Fruit fly (Drosophila melanogaster) whole organism, embryonic: ENCODE results near the gene Cpr5C.

ENCODE experiments used
- Abd-B ChIP-seq: fragments of 200-800 bp; sonication (Bioruptor generic); optimal IDR thresholded peaks from 2 replicates; lab custom pipeline; 2018; ENCODE audit warnings: missing biosample characterization, mild to moderate bottlenecking, missing genetic modification characterization, moderate library complexity
- CG10147 ChIP-seq: fragments of 200-800 bp; sonication (Bioruptor generic); optimal IDR thresholded peaks from 2 replicates; lab custom pipeline; 2019; ENCODE audit warnings: missing biosample characterization, mild to moderate bottlenecking, missing genetic modification characterization, moderate library complexity
- CG12071 ChIP-seq: fragments of 200-800 bp; sonication (Bioruptor generic); optimal IDR thresholded peaks from 3 replicates; lab custom pipeline; 2018; ENCODE audit warnings: missing biosample characterization, mild to moderate bottlenecking, missing genetic modification characterization
- CG12219 ChIP-seq: fragments of 200-800 bp; sonication (Bioruptor generic); optimal IDR thresholded peaks from 3 replicates; lab custom pipeline; 2018; ENCODE audit warnings: missing biosample characterization, mild to moderate bottlenecking, missing genetic modification characterization
- CG12744 ChIP-seq: fragments of 200-800 bp; sonication (Bioruptor generic); optimal IDR thresholded peaks from 2 replicates; lab custom pipeline; 2016; ENCODE audit warnings: missing biosample characterization, missing genetic modification characterization
- CG12769 ChIP-seq: fragments of 200-800 bp; sonication (Bioruptor generic); optimal IDR thresholded peaks from 2 replicates; lab custom pipeline; 2019; ENCODE audit warnings: missing biosample characterization, mild to moderate bottlenecking, missing genetic modification characterization, moderate library complexity
- CG14014 ChIP-seq: fragments of 200-800 bp; sonication (Bioruptor generic); IDR thresholded peaks from 2 replicates; pipeline ENCODE4 v1.3.6; 2022; ENCODE audit warnings: missing biosample characterization, missing genetic modification characterization
- CG14441 ChIP-seq: fragments of 200-800 bp; sonication (Bioruptor generic); IDR thresholded peaks from 2 replicates; pipeline ENCODE4 v1.3.6; 2022; ENCODE audit warnings: missing biosample characterization, missing genetic modification characterization
- CG17359 ChIP-seq: fragments of 200-800 bp; sonication (Bioruptor generic); optimal IDR thresholded peaks from 3 replicates; lab custom pipeline; 2018; ENCODE audit warnings: missing biosample characterization, mild to moderate bottlenecking, missing genetic modification characterization, moderate library complexity
- CG18619 ChIP-seq: fragments of 200-800 bp; sonication (Bioruptor generic); optimal IDR thresholded peaks from 3 replicates; lab custom pipeline; 2017; ENCODE audit warnings: missing biosample characterization, mild to moderate bottlenecking, missing genetic modification characterization
- CG2116 ChIP-seq: fragments of 200-800 bp; sonication (Bioruptor generic); optimal IDR thresholded peaks from 3 replicates; lab custom pipeline; 2018; ENCODE audit warnings: missing biosample characterization, mild to moderate bottlenecking, missing genetic modification characterization
- CG2199 ChIP-seq: fragments of 200-800 bp; sonication (Bioruptor generic); IDR thresholded peaks from 3 replicates; pipeline ENCODE4 v1.3.6; 2022; ENCODE audit warnings: missing biosample characterization, missing genetic modification characterization
- CG30020 ChIP-seq: fragments of 200-800 bp; optimal IDR thresholded peaks from 2 replicates; lab custom pipeline; 2019; ENCODE audit warnings: missing biosample characterization, mild to moderate bottlenecking, missing genetic modification characterization, moderate library complexity
- CG3995 ChIP-seq: fragments of 200-800 bp; sonication (Bioruptor generic); optimal IDR thresholded peaks from 3 replicates; lab custom pipeline; 2016; ENCODE audit warnings: missing biosample characterization, missing genetic modification characterization
- CG4854 ChIP-seq: fragments of 200-800 bp; sonication (Bioruptor generic); optimal IDR thresholded peaks from 2 replicates; lab custom pipeline; 2016; ENCODE audit warnings: missing biosample characterization, missing genetic modification characterization, inconsistent platforms
- CG5953 ChIP-seq: fragments of 200-800 bp; sonication (Bioruptor generic); IDR thresholded peaks from 2 replicates; pipeline ENCODE4 v1.3.6; 2022; ENCODE audit warnings: missing biosample characterization, missing genetic modification characterization
- CG7987 ChIP-seq: fragments of 200-800 bp; sonication (Bioruptor generic); optimal IDR thresholded peaks from 2 replicates; lab custom pipeline; 2018; ENCODE audit warnings: missing biosample characterization, mild to moderate bottlenecking, missing genetic modification characterization, moderate library complexity
- CG8388 ChIP-seq: fragments of 200-800 bp; sonication (Bioruptor generic); optimal IDR thresholded peaks from 2 replicates; lab custom pipeline; 2019; ENCODE audit warnings: missing biosample characterization, mild to moderate bottlenecking, missing genetic modification characterization, moderate library complexity
- CG9215 ChIP-seq: fragments of 200-800 bp; sonication (Bioruptor generic); IDR thresholded peaks from 2 replicates; pipeline ENCODE4 v1.3.6; 2022; ENCODE audit warnings: missing biosample characterization, missing genetic modification characterization
- Chrac-16 ChIP-seq: fragments of 200-800 bp; sonication (Bioruptor generic); optimal IDR thresholded peaks from 3 replicates; lab custom pipeline; 2016; ENCODE audit warnings: missing biosample characterization, missing genetic modification characterization
- CrebB ChIP-seq: fragments of 200-800 bp; sonication (Bioruptor generic); optimal IDR thresholded peaks from 3 replicates; lab custom pipeline; 2018; ENCODE audit warnings: missing biosample characterization, mild to moderate bottlenecking, missing genetic modification characterization
- Dll ChIP-seq: fragments of 200-800 bp; sonication (Bioruptor generic); IDR thresholded peaks from 4 replicates; pipeline ENCODE4 v1.3.6; 2022; ENCODE audit warnings: missing biosample characterization, missing genetic modification characterization; ENCODE audit not compliant: partially characterized antibody
- Doc3 ChIP-seq: fragments of 200-800 bp; sonication (Bioruptor generic); IDR thresholded peaks from 3 replicates; pipeline ENCODE4 v1.3.6; 2022; ENCODE audit warnings: missing biosample characterization, missing genetic modification characterization; ENCODE audit not compliant: partially characterized antibody
- Dp ChIP-seq: fragments of 200-800 bp; sonication (Bioruptor generic); optimal IDR thresholded peaks from 2 replicates; lab custom pipeline; 2018; ENCODE audit warnings: missing biosample characterization, mild to moderate bottlenecking, missing genetic modification characterization, moderate library complexity
- Gug ChIP-seq: fragments of 200-800 bp; sonication (Bioruptor generic); IDR thresholded peaks from 4 replicates; pipeline ENCODE4 v1.3.6; 2022; ENCODE audit warnings: missing biosample characterization, missing genetic modification characterization
- Lpt ChIP-seq: fragments of >200 bp; optimal IDR thresholded peaks from 2 replicates; lab custom pipeline; 2018; ENCODE audit warnings: missing biosample characterization, missing genetic modification characterization
- NK7.1 ChIP-seq: fragments of 200-800 bp; sonication (Bioruptor generic); optimal IDR thresholded peaks from 3 replicates; lab custom pipeline; 2016; ENCODE audit warnings: missing biosample characterization, missing genetic modification characterization
- Nf-YB ChIP-seq: fragments of 200-800 bp; sonication (Bioruptor generic); optimal IDR thresholded peaks from 3 replicates; lab custom pipeline; 2019; ENCODE audit warnings: missing biosample characterization, mild to moderate bottlenecking, missing genetic modification characterization, moderate library complexity
- Poxn ChIP-seq: fragments of 200-800 bp; sonication (Bioruptor generic); IDR thresholded peaks from 2 replicates; pipeline ENCODE4 v1.3.6; 2022; ENCODE audit warnings: missing biosample characterization, missing genetic modification characterization
- Ptx1 ChIP-seq: fragments of 200-800 bp; sonication (Bioruptor generic); IDR thresholded peaks from 2 replicates; pipeline ENCODE4 v1.3.6; 2022; ENCODE audit warnings: missing biosample characterization, missing genetic modification characterization
- Scr ChIP-seq: fragments of 200-800 bp; sonication (Bioruptor generic); IDR thresholded peaks from 2 replicates; pipeline ENCODE4 v1.3.6; 2022; ENCODE audit warnings: missing biosample characterization, missing genetic modification characterization; ENCODE audit not compliant: partially characterized antibody
- Sox100B ChIP-seq: fragments of 200-800 bp; sonication (Bioruptor generic); optimal IDR thresholded peaks from 3 replicates; lab custom pipeline; 2018; ENCODE audit warnings: missing biosample characterization, mild to moderate bottlenecking, missing genetic modification characterization
- Sox102F ChIP-seq: fragments of 200-800 bp; sonication (Bioruptor generic); optimal IDR thresholded peaks from 2 replicates; lab custom pipeline; 2018; ENCODE audit warnings: missing biosample characterization, mild to moderate bottlenecking, missing genetic modification characterization, moderate library complexity
- ac ChIP-seq: fragments of 200-800 bp; sonication (Bioruptor generic); optimal IDR thresholded peaks from 3 replicates; lab custom pipeline; 2017; ENCODE audit warnings: missing biosample characterization, mild to moderate bottlenecking, missing genetic modification characterization
- cg ChIP-seq: fragments of 200-800 bp; sonication (Bioruptor generic); optimal IDR thresholded peaks from 3 replicates; lab custom pipeline; 2019; ENCODE audit warnings: missing biosample characterization, mild to moderate bottlenecking, missing genetic modification characterization, moderate library complexity
- ci ChIP-seq: fragments of 200-800 bp; sonication (Bioruptor generic); IDR thresholded peaks from 3 replicates; pipeline ENCODE4 v1.3.6; 2022; ENCODE audit warnings: missing biosample characterization, missing genetic modification characterization
- danr ChIP-seq: fragments of 200-800 bp; sonication (Bioruptor generic); IDR thresholded peaks from 2 replicates; pipeline ENCODE4 v1.3.6; 2022; ENCODE audit warnings: missing biosample characterization, missing genetic modification characterization
- dmrt99B ChIP-seq: fragments of 200-800 bp; sonication (Bioruptor generic); optimal IDR thresholded peaks from 2 replicates; lab custom pipeline; 2018; ENCODE audit warnings: missing biosample characterization, mild to moderate bottlenecking, missing genetic modification characterization, moderate library complexity
- esg ChIP-seq: fragments of 200-800 bp; sonication (Bioruptor generic); conservative IDR thresholded peaks from 2 replicates; pipeline ENCODE4 v1.3.6; 2022; ENCODE audit warnings: missing biosample characterization, missing genetic modification characterization
- hb ChIP-seq: fragments of 200-800 bp; sonication (Bioruptor generic); IDR thresholded peaks from 3 replicates; pipeline ENCODE4 v1.3.6; 2022; ENCODE audit warnings: missing biosample characterization, missing genetic modification characterization; ENCODE audit not compliant: partially characterized antibody
- lmd ChIP-seq: fragments of 200-800 bp; sonication (Bioruptor generic); IDR thresholded peaks from 2 replicates; pipeline ENCODE4 v1.3.6; 2022; ENCODE audit warnings: missing biosample characterization, missing genetic modification characterization
- nmo ChIP-seq: fragments of 200-800 bp; sonication (Bioruptor generic); optimal IDR thresholded peaks from 2 replicates; lab custom pipeline; 2018; ENCODE audit warnings: missing biosample characterization, mild to moderate bottlenecking, missing genetic modification characterization, moderate library complexity
- oc ChIP-seq: fragments of 200-800 bp; sonication (Bioruptor generic); optimal IDR thresholded peaks from 2 replicates; lab custom pipeline; 2018; ENCODE audit warnings: missing biosample characterization, mild to moderate bottlenecking, missing genetic modification characterization, moderate library complexity
- onecut ChIP-seq: fragments of 200-800 bp; sonication (Bioruptor generic); IDR thresholded peaks from 2 replicates; pipeline ENCODE4 v1.3.6; 2022; ENCODE audit warnings: missing biosample characterization, missing genetic modification characterization
- otp ChIP-seq: fragments of 200-800 bp; sonication (Bioruptor generic); IDR thresholded peaks from 3 replicates; pipeline ENCODE4, ENCODE4 v1.3.6; 2022; ENCODE audit warnings: missing biosample characterization, missing genetic modification characterization
- sens ChIP-seq: fragments of 200-800 bp; sonication (Bioruptor generic); peaks from one replicate; lab custom pipeline; 2016; ENCODE audit warnings: missing biosample characterization, missing genetic modification characterization
- sim ChIP-seq: fragments of 200-800 bp; sonication (Bioruptor generic); IDR thresholded peaks from 2 replicates; pipeline ENCODE4 v1.3.6; 2022; ENCODE audit warnings: missing biosample characterization, missing genetic modification characterization
- tgo ChIP-seq: fragments of 200-800 bp; sonication (Bioruptor generic); IDR thresholded peaks from 3 replicates; pipeline ENCODE4 v1.3.6; 2022; ENCODE audit warnings: missing biosample characterization, missing genetic modification characterization
- tll ChIP-seq, 2 experiments: fragments of 200-800 bp in 1 of 2; fragments of >200 bp in 1 of 2; sonication (Bioruptor generic) in 1 of 2; optimal IDR thresholded peaks; 2 replicates each; lab custom pipeline; 2017 to 2019; ENCODE audit warnings: missing biosample characterization in 2 of 2, missing genetic modification characterization in 2 of 2, mild to moderate bottlenecking in 1 of 2, moderate library complexity in 1 of 2
- trem ChIP-seq: fragments of 200-800 bp; optimal IDR thresholded peaks from 3 replicates; lab custom pipeline; 2019; ENCODE audit warnings: missing biosample characterization, mild to moderate bottlenecking, missing genetic modification characterization, moderate library complexity
- wek ChIP-seq: fragments of 200-800 bp; sonication (Bioruptor generic); optimal IDR thresholded peaks from 3 replicates; lab custom pipeline; 2018; ENCODE audit warnings: missing biosample characterization, mild to moderate bottlenecking, missing genetic modification characterization, moderate library complexity

The Cpr5C gene

DNA sequence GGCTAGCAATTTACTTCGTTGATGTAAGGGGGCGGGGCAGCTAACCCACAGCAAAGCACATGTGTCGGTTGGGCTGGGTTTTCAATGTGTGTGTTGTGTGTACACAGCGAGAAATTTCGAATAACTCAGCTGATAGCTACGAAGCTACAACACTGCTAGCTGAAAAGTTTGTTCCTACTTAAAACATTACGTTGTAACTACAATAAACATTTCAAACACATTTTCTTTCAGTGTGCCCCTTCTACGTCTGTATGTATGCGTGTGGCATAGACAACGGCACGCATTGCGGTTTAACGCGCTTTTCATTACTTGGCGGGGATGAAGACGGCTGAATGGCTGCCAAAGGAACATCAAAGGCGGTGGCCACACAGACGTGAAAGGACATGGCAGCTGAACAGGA is 43.1 kb downstream of the Cpr5C start (continued):
- TF ChIP-seq wek (GFP tag; lab: Kevin White, UChicago) (no peak), ci (peak; percentile 64; the same call in 2 of the 3 replicates), CG7987 (GFP tag; lab: Kevin White, UChicago) (no peak), cg (GFP tag; lab: Kevin White, UChicago) (peak; percentile 2), Chrac-16 (GFP tag; lab: Kevin White, UChicago) (no peak), NK7.1 (GFP tag; lab: Kevin White, UChicago) (no peak), CG30020 (tag; lab: Kevin White, UChicago) (no peak), CG14441 (GFP tag; lab: Robert Waterston, UW) (0 out of 2 replicates have a peak, but pooled peaks have one; percentile 15), CG5953 (GFP tag; lab: Robert Waterston, UW) (no peak), hb (GFP tag; lab: Robert Waterston, UW) (no peak), otp (GFP tag; lab: Robert Waterston, UW) (no peak), CG12071 (GFP tag; lab: Kevin White, UChicago) (no peak), Gug (GFP tag; lab: Robert Waterston, UW) (0 out of 4 replicates have a peak, but pooled peaks have one; percentile 25), oc (tag; lab: Kevin White, UChicago) (no peak), sim (GFP tag; lab: Robert Waterston, UW) (no peak), Sox100B (GFP tag; lab: Kevin White, UChicago) (no peak), tll (GFP tag; optimal IDR thresholded peaks at IDR 0.05; lab: Kevin White, UChicago) (no peak), dmrt99B (tag; lab: Kevin White, UChicago) (peak; percentile 65), lmd (peak; percentile 46), CG12744 (GFP tag; lab: Kevin White, UChicago) (no peak), ac (no peak), CG3995 (GFP tag; lab: Kevin White, UChicago) (no peak), danr (GFP tag; lab: Robert Waterston, UW) (no peak), CG2116 (GFP tag; lab: Kevin White, UChicago) (no peak), Dll (GFP tag; lab: Robert Waterston, UW) (no peak), CG12769 (tag; lab: Kevin White, UChicago) (peak; percentile 60), CG18619 (GFP tag; lab: Kevin White, UChicago) (no peak), nmo (GFP tag; lab: Kevin White, UChicago) (peak; percentile 5), CG12219 (GFP tag; lab: Kevin White, UChicago) (peak; percentile 12), tgo (GFP tag; lab: Robert Waterston, UW) (peak; percentile 34; the same call in 1 of the 3 replicates), Sox102F (GFP tag; lab: Kevin White, UChicago) (peak; percentile 34), CG9215 (GFP tag; lab: Robert Waterston, UW) (no peak), CG4854 (GFP tag; lab: Kevin White, UChicago) (no peak), CG8388 (no peak), Nf-YB (GFP tag; lab: Kevin White, UChicago) (no peak), Lpt (no peak), esg (GFP tag; lab: Robert Waterston, UW) (no peak; the same call in 1 of the 2 replicates), Poxn (GFP tag; lab: Robert Waterston, UW) (no peak), Ptx1 (GFP tag; lab: Robert Waterston, UW) (peak; percentile 59), sens (GFP tag; lab: Kevin White, UChicago) (peak; percentile 49), Dp (GFP tag; lab: Kevin White, UChicago) (no peak), onecut (GFP tag; lab: Robert Waterston, UW) (peak; percentile 18; the same call in 1 of the 2 replicates), trem (tag; lab: Kevin White, UChicago) (no peak), Abd-B (no peak), Scr (GFP tag; lab: Robert Waterston, UW) (no peak), CG10147 (GFP tag; lab: Kevin White, UChicago) (no peak), CrebB (tag; lab: Kevin White, UChicago) (no peak), CG2199 (GFP tag; lab: Robert Waterston, UW) (no peak), CG17359 (tag; lab: Kevin White, UChicago) (peak; percentile 36), Doc3 (GFP tag; lab: Robert Waterston, UW) (no peak), CG14014 (GFP tag; lab: Robert Waterston, UW) (0 out of 2 replicates have a peak, but pooled peaks have one; percentile 43)
